Worm (Caenorhabditis elegans) whole organism, L2 larva: ENCODE measurements around the gene C01G6.3.

Experiments used
- R02D3.7 ChIP-seq: fragments of 150-350 bp; optimal IDR thresholded peaks from 2 replicates; lab custom pipeline; 2014; ENCODE audit warnings: missing biosample characterization, missing genetic modification characterization
- blmp-1 ChIP-seq: sonication (generic microtip); optimal IDR thresholded peaks from 2 replicates; lab custom pipeline; 2017; ENCODE audit warnings: missing genetic modification characterization, mild to moderate bottlenecking, missing compliant biosample characterization, antibody characterized with exemption, moderate library complexity; ENCODE audit not compliant: insufficient read depth
- elt-3 ChIP-seq: sonication (generic microtip); optimal IDR thresholded peaks from 2 replicates; lab custom pipeline; 2017; ENCODE audit warnings: missing biosample characterization, missing genetic modification characterization
- gmeb-1 ChIP-seq: fragments of 150-350 bp; optimal IDR thresholded peaks from 2 replicates; lab custom pipeline; 2014; ENCODE audit warnings: missing biosample characterization, missing genetic modification characterization
- mdl-1 ChIP-seq, 2 experiments: fragments of 150-350 bp in 1 of 2; sonication (generic microtip) in 1 of 2; optimal IDR thresholded peaks; 2 replicates each; lab custom pipeline; 2017; ENCODE audit warnings: missing biosample characterization in 2 of 2, missing genetic modification characterization in 2 of 2
- nhr-12 ChIP-seq: fragments of 150-350 bp; optimal IDR thresholded peaks from 2 replicates; lab custom pipeline; 2014; ENCODE audit warnings: missing biosample characterization, missing genetic modification characterization
- nhr-77 ChIP-seq: fragments of 150-350 bp; optimal IDR thresholded peaks from 2 replicates; lab custom pipeline; 2014; ENCODE audit warnings: missing biosample characterization, missing genetic modification characterization
- peb-1 ChIP-seq: fragments of 150-350 bp; optimal IDR thresholded peaks from 2 replicates; lab custom pipeline; 2014; ENCODE audit warnings: missing biosample characterization, missing genetic modification characterization
- snpc-4 ChIP-seq: fragments of 150-350 bp; optimal IDR thresholded peaks from 2 replicates; lab custom pipeline; 2014; ENCODE audit warnings: missing biosample characterization, missing genetic modification characterization
- unc-55 ChIP-seq: fragments of 150-350 bp; sonication (generic microtip); optimal IDR thresholded peaks from 3 replicates; lab custom pipeline; 2014; ENCODE audit warnings: missing biosample characterization, missing genetic modification reagents, missing genetic modification characterization

- TF ChIP-seq R02D3.7 (tag; lab: Kevin White, UChicago) (no peak), elt-3 (tag; lab: Kevin White, UChicago) (no peak), snpc-4 (tag; lab: Kevin White, UChicago) (no peak), nhr-12 (tag; lab: Kevin White, UChicago) (no peak), gmeb-1 (no peak), blmp-1 (tag; lab: Kevin White, UChicago) (no peak), nhr-77 (tag; lab: Kevin White, UChicago) (no peak), unc-55 (GFP tag; lab: Kevin White, UChicago) (no peak), mdl-1 (tag; optimal IDR thresholded peaks at IDR 0.05; lab: Kevin White, UChicago) (no peak), peb-1 (tag; lab: Kevin White, UChicago) (no peak)
Measured at ce11 chrII:9277153-9277552, 7.5 kb downstream of the C01G6.3 start.
